Worm (Caenorhabditis elegans) whole organism, L4/young adult: Measurements from ENCODE around the gene K02E7.12.
"Not testable (repeated sequence)": the region's sequence is repeated elsewhere in the genome, so short reads cannot be mapped to it uniquely, and the experiment has no call there.

Experiments used
- W03F9.2 ChIP-seq: fragments of 150-350 bp; optimal IDR thresholded peaks from 2 replicates; lab custom pipeline; 2014; ENCODE audit warnings: missing biosample characterization, missing genetic modification characterization
- dao-5 ChIP-seq: sonication (generic microtip); optimal IDR thresholded peaks from 2 replicates; lab custom pipeline; 2016; ENCODE audit warnings: missing genotype, missing genetic modification characterization, moderate library complexity, missing compliant biosample characterization
- him-1 ChIP-seq: sonication (generic microtip); optimal IDR thresholded peaks from 2 replicates; lab custom pipeline; 2016; ENCODE audit warnings: missing genotype, missing genetic modification reagents, missing genetic modification characterization, missing compliant biosample characterization

The K02E7.12 gene

DNA sequence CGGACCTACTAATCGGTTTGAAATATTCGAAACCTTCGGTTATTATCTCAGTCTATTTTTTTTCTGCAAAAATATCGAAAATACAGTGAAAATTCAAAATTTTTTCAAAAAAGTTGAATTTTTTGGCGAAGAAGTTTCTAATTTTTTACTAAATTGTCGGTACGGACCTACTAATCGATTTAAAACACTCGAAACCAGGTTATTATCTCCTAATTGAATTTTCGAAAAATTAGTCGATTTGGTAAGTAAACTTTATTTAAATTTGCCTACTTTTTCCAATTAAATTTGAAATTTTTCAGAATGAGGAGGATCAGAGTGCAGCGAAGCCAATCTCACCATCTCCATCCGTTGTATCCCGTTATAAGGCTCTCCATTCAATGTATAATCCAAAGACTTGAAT is at the start of gene K02E7.12:
K02E7.12 (plus strand) TSS at position 301 of the 400 bp plus-strand sequence.
- TF ChIP-seq dao-5 (tag; lab: Kevin White, UChicago) = no peak
- no peak for TF ChIP-seq him-1 (tag; lab: Kevin White, UChicago)
- TF ChIP-seq W03F9.2 (tag; lab: Kevin White, UChicago) = no peak

ce11 chrII:1024684-1025083 is 46.3 kb upstream of the K02E7.12 start, which contains the start of gene btb-11:
btb-11 (minus strand) TSS chrII:1024784.
- not testable (repeated sequence) for TF ChIP-seq him-1, dao-5, W03F9.2 (tag; lab: Kevin White, UChicago)

DNA sequence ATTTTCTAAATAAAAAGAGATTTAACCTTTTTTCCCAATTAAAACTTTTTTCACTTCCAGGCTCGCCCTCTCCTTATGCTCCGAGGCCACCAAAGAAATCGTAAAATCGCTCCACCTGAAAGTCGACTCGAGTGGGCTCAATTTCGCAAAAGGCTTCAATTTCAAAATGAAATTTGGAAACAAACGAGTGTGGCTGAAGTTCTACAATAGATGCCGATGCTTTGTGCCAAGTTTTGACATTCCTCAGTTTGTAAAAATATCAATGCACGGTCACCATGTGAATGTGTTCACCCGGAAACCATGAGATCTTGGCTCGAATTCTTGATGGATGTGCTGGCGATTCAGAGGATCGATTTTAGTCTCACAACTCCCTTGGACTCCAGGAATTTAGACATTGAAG is 44.3 kb upstream of the K02E7.12 start, which contains the start of gene M01D1.12:
M01D1.12 (plus strand) TSS at position 301 of the 400 bp plus-strand sequence.
- no peak for TF ChIP-seq W03F9.2 (tag; lab: Kevin White, UChicago)
- no peak for TF ChIP-seq him-1 (tag; lab: Kevin White, UChicago)
- no peak for TF ChIP-seq dao-5 (tag; lab: Kevin White, UChicago)

ce11 chrII:1028602-1029001 is 42.4 kb upstream of the K02E7.12 start, which contains the start of gene math-34:
math-34 (plus strand) TSS chrII:1028972.
- no peak for TF ChIP-seq dao-5 (tag; lab: Kevin White, UChicago)
- TF ChIP-seq him-1 (tag; lab: Kevin White, UChicago) = no peak
- no peak for TF ChIP-seq W03F9.2 (tag; lab: Kevin White, UChicago)

DNA sequence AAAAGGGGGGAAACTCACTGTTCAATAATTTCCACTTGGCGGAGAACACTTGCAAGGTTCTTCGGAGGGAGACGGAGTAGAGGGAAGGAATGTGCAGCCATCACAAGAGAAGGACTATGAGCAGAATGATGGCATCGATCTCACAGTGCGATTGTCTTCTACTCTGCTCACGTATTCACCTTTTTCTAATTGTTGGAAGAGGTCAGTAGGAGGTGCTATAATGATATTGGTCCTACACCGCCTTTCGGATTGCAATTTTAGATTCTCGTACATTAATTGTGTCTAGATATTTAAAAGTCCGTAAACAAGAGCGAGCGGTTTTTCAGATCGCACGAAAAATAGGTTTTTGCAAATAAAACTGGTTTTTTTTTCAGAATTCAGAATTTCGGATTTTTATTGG is 30.5 kb upstream of the K02E7.12 start, which contains the start of gene fbxb-39:
fbxb-39 (minus strand) TSS at position 101 of the 400 bp plus-strand sequence.
- no peak for TF ChIP-seq him-1 (tag; lab: Kevin White, UChicago)
- no peak for TF ChIP-seq W03F9.2 (tag; lab: Kevin White, UChicago)

DNA sequence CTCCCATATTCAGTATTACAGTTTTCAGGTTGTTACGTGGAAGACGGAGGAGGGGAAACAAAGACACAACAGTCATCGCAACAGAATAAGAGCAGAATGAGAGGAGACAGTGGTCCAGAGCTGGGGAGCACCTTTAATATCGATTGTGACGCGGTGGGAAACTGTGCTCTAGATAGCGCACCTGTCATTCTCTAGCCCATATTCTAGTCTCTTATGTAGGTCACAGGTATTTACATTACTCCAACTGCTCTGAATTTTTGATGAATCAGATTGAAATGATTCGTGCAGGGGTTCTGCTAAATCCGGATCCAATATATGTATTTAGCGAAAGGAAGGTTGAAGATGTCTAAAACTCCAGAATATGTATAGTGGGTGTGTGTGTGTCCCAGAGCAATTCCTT is 28.7 kb upstream of the K02E7.12 start, which contains the start of gene fbxb-41:
fbxb-41 (minus strand) TSS at position 101 of the 400 bp plus-strand sequence.
- TF ChIP-seq dao-5 (tag; lab: Kevin White, UChicago) = no peak
- no peak for TF ChIP-seq him-1 (tag; lab: Kevin White, UChicago)
- TF ChIP-seq W03F9.2 (tag; lab: Kevin White, UChicago) = no peak

DNA sequence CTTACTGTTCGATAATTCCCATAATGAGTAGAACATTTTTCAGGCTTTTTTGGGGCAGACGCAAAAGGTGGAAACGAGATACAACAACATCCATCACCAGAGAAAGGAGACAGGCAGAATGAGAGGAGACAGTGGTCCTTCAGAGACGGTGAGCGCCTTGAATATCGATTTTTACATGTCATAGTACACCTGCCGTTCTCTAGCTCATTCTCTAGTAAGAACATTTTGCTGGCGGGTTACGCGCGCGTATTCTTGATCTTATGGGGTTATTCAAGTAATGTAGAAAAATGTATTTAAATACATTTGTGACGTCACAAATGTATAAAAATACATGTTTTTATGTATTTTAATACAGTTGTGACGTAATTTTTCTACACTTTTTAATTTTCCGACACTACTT is 27.0 kb upstream of the K02E7.12 start, which contains the start of gene fbxb-45:
fbxb-45 (minus strand) TSS at position 101 of the 400 bp plus-strand sequence.
- not testable (repeated sequence) for TF ChIP-seq W03F9.2, him-1, dao-5 (tag; lab: Kevin White, UChicago)

DNA sequence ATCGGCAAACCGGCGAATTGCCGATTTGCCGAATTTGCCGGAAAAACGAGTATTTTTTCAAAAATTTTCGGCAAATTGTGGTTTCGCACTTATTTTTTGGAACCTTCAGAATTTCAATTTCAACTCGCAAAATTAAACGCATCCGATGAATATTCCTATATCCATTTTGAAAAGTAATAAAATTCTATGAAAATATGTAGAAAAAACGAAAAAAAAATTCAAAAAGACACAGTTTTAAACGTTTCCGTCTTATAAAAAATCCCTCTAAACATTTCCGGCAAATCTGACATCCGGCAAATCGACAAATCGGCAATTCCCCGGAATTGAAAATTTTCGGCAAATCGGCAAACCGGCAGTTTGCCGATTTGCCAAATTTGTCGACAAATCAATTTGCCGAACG is 25.3 kb upstream of the K02E7.12 start, which contains the start of gene str-148:
str-148 (plus strand) TSS at position 301 of the 400 bp plus-strand sequence.
- TF ChIP-seq him-1 (tag; lab: Kevin White, UChicago) (no peak), W03F9.2 (tag; lab: Kevin White, UChicago) (no peak), dao-5 (tag; lab: Kevin White, UChicago) (no peak)

- TF ChIP-seq W03F9.2 (tag; lab: Kevin White, UChicago) (no peak), dao-5 (tag; lab: Kevin White, UChicago) (no peak), him-1 (tag; lab: Kevin White, UChicago) (no peak)
Observed at ce11 chrII:1046937-1047336, 24.0 kb upstream of the K02E7.12 start.

DNA sequence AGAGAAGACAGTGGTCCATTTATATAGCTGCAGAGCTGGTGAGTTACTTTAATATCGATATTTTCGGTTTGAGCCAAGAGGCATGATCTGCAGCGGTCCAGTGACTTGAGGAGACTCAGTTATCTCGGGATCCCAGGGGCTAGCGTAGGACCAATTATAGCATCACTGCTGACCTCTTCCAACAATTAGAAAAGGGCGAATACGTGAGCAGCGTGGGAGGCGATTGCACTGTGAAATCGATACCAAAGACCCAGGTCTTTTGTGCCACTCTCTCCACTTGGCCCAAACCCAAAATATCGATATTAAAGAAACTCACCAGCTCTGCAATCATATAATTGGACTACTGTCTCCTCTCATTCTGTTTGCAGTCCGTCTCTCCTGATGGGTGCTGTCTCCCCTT is 21.1 kb upstream of the K02E7.12 start, which contains the start of gene fbxb-40:
fbxb-40 (minus strand) TSS at position 101 of the 400 bp plus-strand sequence.
- TF ChIP-seq dao-5 (tag; lab: Kevin White, UChicago) (no peak), W03F9.2 (tag; lab: Kevin White, UChicago) (no peak), him-1 (tag; lab: Kevin White, UChicago) (no peak)

DNA sequence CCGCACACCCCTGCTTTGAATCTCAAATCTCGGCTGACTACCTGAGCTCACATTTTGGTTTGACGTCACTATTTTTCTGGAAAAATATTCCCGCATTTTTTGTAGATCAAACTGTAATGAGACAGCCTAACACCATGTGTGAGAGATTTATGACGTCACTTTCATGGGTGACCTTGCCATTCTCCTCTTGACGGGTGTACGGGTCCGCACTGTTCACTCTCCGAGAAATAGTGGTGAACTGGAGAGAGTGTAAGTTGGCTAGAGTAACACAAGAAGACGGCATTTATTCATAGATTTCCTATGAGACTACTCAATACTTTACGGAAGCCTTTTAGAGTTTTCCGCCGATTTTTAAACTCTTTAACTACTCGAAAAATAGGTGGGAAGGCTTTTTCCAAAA is 16.3 kb upstream of the K02E7.12 start, which contains the start of gene K02E7.7:
K02E7.7 (plus strand) TSS at position 301 of the 400 bp plus-strand sequence.
- not testable (repeated sequence) for TF ChIP-seq dao-5, him-1, W03F9.2 (tag; lab: Kevin White, UChicago)

- TF ChIP-seq W03F9.2 (tag; lab: Kevin White, UChicago) (no peak), dao-5 (tag; lab: Kevin White, UChicago) (no peak), him-1 (tag; lab: Kevin White, UChicago) (no peak)
Observed at ce11 chrII:1056844-1057243, 14.1 kb upstream of the K02E7.12 start.

ce11 chrII:1060702-1061101 is 10.3 kb upstream of the K02E7.12 start, which contains the start of gene btb-10:
btb-10 (minus strand) TSS chrII:1060802.
- TF ChIP-seq dao-5, him-1, W03F9.2 (tag; lab: Kevin White, UChicago): not testable (repeated sequence)
